Fruit fly (Drosophila melanogaster) whole organism, adult: ENCODE measurements around the gene CG15394.

ENCODE experiments used
- CG11617 ChIP-seq: fragments of 200-800 bp; sonication (Bioruptor generic); optimal IDR thresholded peaks from 2 replicates; lab custom pipeline; 2017; ENCODE audit warnings: mild to moderate bottlenecking, missing biosample characterization, missing genetic modification reagents, missing genetic modification characterization
- CG12768 ChIP-seq: fragments of 200-800 bp; sonication (Bioruptor generic); optimal IDR thresholded peaks from 2 replicates; lab custom pipeline; 2017; ENCODE audit warnings: missing biosample characterization, missing genetic modification characterization, mild to moderate bottlenecking, moderate library complexity, missing genetic modification reagents
- CG14711 ChIP-seq: fragments of 200-800 bp; sonication (Bioruptor generic); optimal IDR thresholded peaks from 2 replicates; lab custom pipeline; 2018; ENCODE audit warnings: missing biosample characterization, mild to moderate bottlenecking, missing genetic modification characterization, moderate library complexity
- CG7045 ChIP-seq: fragments of 200-800 bp; sonication (Bioruptor generic); optimal IDR thresholded peaks from 2 replicates; lab custom pipeline; 2017; ENCODE audit warnings: missing biosample characterization, mild to moderate bottlenecking, missing genetic modification characterization
- CG7101 ChIP-seq: fragments of 200-800 bp; sonication (Bioruptor generic); optimal IDR thresholded peaks from 2 replicates; lab custom pipeline; 2018; ENCODE audit warnings: missing biosample characterization, mild to moderate bottlenecking, missing genetic modification characterization, moderate library complexity
- Hr96 ChIP-seq: fragments of 200-800 bp; sonication (Bioruptor generic); optimal IDR thresholded peaks from 2 replicates; lab custom pipeline; 2016; ENCODE audit warnings: missing biosample characterization, missing genetic modification characterization
- Mnt ChIP-seq: fragments of 200-800 bp; sonication (Bioruptor generic); optimal IDR thresholded peaks from 2 replicates; lab custom pipeline; 2016; ENCODE audit warnings: missing biosample characterization, mild to moderate bottlenecking, missing genetic modification characterization
- bab1 ChIP-seq: fragments of 200-800 bp; sonication (Bioruptor generic); optimal IDR thresholded peaks from 3 replicates; lab custom pipeline; 2019; ENCODE audit warnings: missing biosample characterization, mild to moderate bottlenecking, missing genetic modification characterization, moderate library complexity
- cic ChIP-seq: fragments of 200-800 bp; sonication (Bioruptor generic); optimal IDR thresholded peaks from 2 replicates; lab custom pipeline; 2017; ENCODE audit warnings: missing biosample characterization, mild to moderate bottlenecking, missing genetic modification characterization, moderate library complexity
- cnc ChIP-seq, 2 experiments: fragments of >200 bp; optimal IDR thresholded peaks; 2 replicates each; lab custom pipeline; 2017
- kay ChIP-seq: fragments of 200-800 bp; sonication (Bioruptor generic); peaks from one replicate; lab custom pipeline; 2016; ENCODE audit warnings: missing biosample characterization, missing genetic modification characterization, borderline replicate concordance
- ovo ChIP-seq: fragments of 200-800 bp; sonication (Bioruptor generic); optimal IDR thresholded peaks from 2 replicates; lab custom pipeline; 2016; ENCODE audit warnings: missing biosample characterization, missing genetic modification characterization
- pad ChIP-seq: fragments of 200-800 bp; sonication (Bioruptor generic); optimal IDR thresholded peaks from 3 replicates; lab custom pipeline; 2017; ENCODE audit warnings: missing biosample characterization, missing genetic modification characterization, mild to moderate bottlenecking, moderate library complexity, missing genetic modification reagents
- tj ChIP-seq: fragments of 200-800 bp; sonication (Bioruptor generic); optimal IDR thresholded peaks from 3 replicates; lab custom pipeline; 2017; ENCODE audit warnings: missing biosample characterization, mild to moderate bottlenecking, missing genetic modification characterization, moderate library complexity

- no peak for TF ChIP-seq kay
- no peak for TF ChIP-seq cic
- no peak for TF ChIP-seq CG7101
- no peak for TF ChIP-seq tj (GFP tag; lab: Kevin White, UChicago)
- no peak for TF ChIP-seq CG12768 (GFP tag; lab: Kevin White, UChicago)
- no peak for TF ChIP-seq ovo (GFP tag; lab: Kevin White, UChicago)
- no peak for TF ChIP-seq bab1 (GFP tag; lab: Kevin White, UChicago)
- TF ChIP-seq CG14711 (tag; lab: Kevin White, UChicago), result no peak
- TF ChIP-seq CG11617 (GFP tag; lab: Kevin White, UChicago), result no peak
- no peak for TF ChIP-seq pad (GFP tag; lab: Kevin White, UChicago)
- TF ChIP-seq Mnt, result no peak
- TF ChIP-seq CG7045 (GFP tag; lab: Kevin White, UChicago), result no peak
- no peak for TF ChIP-seq Hr96 (GFP tag; lab: Kevin White, UChicago)
- TF ChIP-seq cnc (optimal IDR thresholded peaks at IDR 0.05; lab: Kevin White, UChicago), result no peak
Measured at dm6 chr2L:2636326-2637001, 44.8 kb downstream of the CG15394 start.
